Worm (Caenorhabditis elegans): Measurements from ENCODE around the gene kin-16.

- TF ChIP-seq snpc-4 (tag; optimal IDR thresholded peaks at IDR 0.05): no peak
- TF ChIP-seq nhr-237 (tag; optimal IDR thresholded peaks at IDR 0.05): no peak
- TF ChIP-seq ceh-28 (tag; optimal IDR thresholded peaks at IDR 0.05): no peak
- no peak for TF ChIP-seq elt-3 (tag; optimal IDR thresholded peaks at IDR 0.05)
- no peak for TF ChIP-seq nhr-28 (tag; optimal IDR thresholded peaks at IDR 0.05)
- no peak for TF ChIP-seq fos-1 (tag; optimal IDR thresholded peaks at IDR 0.05)
These were observed 32.1 kb downstream of the kin-16 start, which contains the start of gene Y51B9A.5 for ce11 chrII:9403846-9404245.

Data from whole organism, L3 larva.